Fruit fly (Drosophila melanogaster) whole organism, prepupa: Measurements from ENCODE around the gene CG34247.

Experiments used
- CG10631 ChIP-seq: fragments of 200-800 bp; sonication (Bioruptor generic); optimal IDR thresholded peaks from 2 replicates; lab custom pipeline; 2016; ENCODE audit warnings: missing biosample characterization, missing genetic modification characterization
- CG10669 ChIP-seq: fragments of 200-800 bp; sonication (Bioruptor generic); optimal IDR thresholded peaks from 3 replicates; lab custom pipeline; 2018; ENCODE audit warnings: missing biosample characterization, mild to moderate bottlenecking, missing genetic modification characterization, moderate library complexity
- CG11294 ChIP-seq: fragments of 200-800 bp; sonication (Bioruptor generic); IDR thresholded peaks from 2 replicates; pipeline ENCODE4 v1.3.6; 2022; ENCODE audit warnings: missing biosample characterization, missing genetic modification characterization
- CG11762 ChIP-seq: fragments of 200-800 bp; sonication (Bioruptor generic); optimal IDR thresholded peaks from 3 replicates; lab custom pipeline; 2016; ENCODE audit warnings: missing biosample characterization, missing genetic modification characterization; ENCODE audit not compliant: insufficient read depth
- CG11902 ChIP-seq: fragments of 200-800 bp; sonication (Bioruptor generic); optimal IDR thresholded peaks from 3 replicates; lab custom pipeline; 2016; ENCODE audit warnings: missing biosample characterization, missing genetic modification characterization
- CG15336 ChIP-seq: fragments of 200-800 bp; sonication (Bioruptor generic); IDR thresholded peaks from 2 replicates; pipeline ENCODE4 v1.3.6; 2022; ENCODE audit warnings: missing biosample characterization, missing genetic modification characterization
- CG1621 ChIP-seq: fragments of 200-800 bp; sonication (Bioruptor generic); optimal IDR thresholded peaks from 3 replicates; lab custom pipeline; 2018; ENCODE audit warnings: missing biosample characterization, mild to moderate bottlenecking, missing genetic modification characterization
- CG16779 ChIP-seq: fragments of 200-800 bp; sonication (Bioruptor generic); optimal IDR thresholded peaks from 3 replicates; lab custom pipeline; 2017; ENCODE audit warnings: missing biosample characterization, mild to moderate bottlenecking, missing genetic modification characterization
- CG3032 ChIP-seq: fragments of 200-800 bp; optimal IDR thresholded peaks from 2 replicates; lab custom pipeline; 2019; ENCODE audit warnings: missing biosample characterization, mild to moderate bottlenecking, missing genetic modification characterization, moderate library complexity
- CG31627 ChIP-seq: fragments of 200-800 bp; sonication (Bioruptor generic); optimal IDR thresholded peaks from 3 replicates; lab custom pipeline; 2016; ENCODE audit warnings: missing biosample characterization, missing genetic modification characterization
- CG32006 ChIP-seq: fragments of 200-800 bp; sonication (Bioruptor generic); optimal IDR thresholded peaks from 3 replicates; lab custom pipeline; 2017; ENCODE audit warnings: missing biosample characterization, mild to moderate bottlenecking, missing genetic modification characterization
- CG6276 ChIP-seq: fragments of 200-800 bp; sonication (Bioruptor generic); optimal IDR thresholded peaks from 2 replicates; lab custom pipeline; 2017; ENCODE audit warnings: missing biosample characterization, mild to moderate bottlenecking, missing genetic modification characterization
- CG6792 ChIP-seq: fragments of 200-800 bp; sonication (Bioruptor generic); optimal IDR thresholded peaks from 3 replicates; lab custom pipeline; 2016; ENCODE audit warnings: missing biosample characterization, missing genetic modification characterization
- CG6854 ChIP-seq: fragments of 200-800 bp; sonication (Bioruptor generic); optimal IDR thresholded peaks from 2 replicates; lab custom pipeline; 2017; ENCODE audit warnings: missing biosample characterization, mild to moderate bottlenecking, missing genetic modification characterization
- CG7368 ChIP-seq: fragments of 200-800 bp; sonication (Bioruptor generic); optimal IDR thresholded peaks from 3 replicates; lab custom pipeline; 2016; ENCODE audit warnings: missing biosample characterization, missing genetic modification characterization
- CG8119 ChIP-seq: fragments of 200-800 bp; sonication (Bioruptor generic); IDR thresholded peaks from 3 replicates; pipeline ENCODE4 v1.3.6; 2022; ENCODE audit warnings: missing biosample characterization, missing genetic modification characterization
- CG8319 ChIP-seq: fragments of 200-800 bp; sonication (Bioruptor generic); optimal IDR thresholded peaks from 3 replicates; lab custom pipeline; 2016; ENCODE audit warnings: missing biosample characterization, missing genetic modification characterization
- CG9139 ChIP-seq: fragments of 200-800 bp; sonication (Bioruptor generic); optimal IDR thresholded peaks from 3 replicates; lab custom pipeline; 2017; ENCODE audit warnings: missing biosample characterization, mild to moderate bottlenecking, missing genetic modification characterization
- Eip75B ChIP-seq: fragments of 200-800 bp; sonication (Bioruptor generic); optimal IDR thresholded peaks from 3 replicates; lab custom pipeline; 2016; ENCODE audit warnings: missing biosample characterization, missing genetic modification characterization
- Eip78C ChIP-seq: fragments of 200-800 bp; sonication (Bioruptor generic); peaks from one replicate; lab custom pipeline; 2016; ENCODE audit warnings: missing biosample characterization, missing genetic modification characterization
- Ets21C ChIP-seq: fragments of 200-800 bp; sonication (Bioruptor generic); optimal IDR thresholded peaks from 3 replicates; lab custom pipeline; 2016; ENCODE audit warnings: missing biosample characterization, missing genetic modification characterization
- Ets96B ChIP-seq: fragments of 200-800 bp; optimal IDR thresholded peaks from 2 replicates; lab custom pipeline; 2019; ENCODE audit warnings: missing biosample characterization, mild to moderate bottlenecking, missing genetic modification characterization, moderate library complexity
- Gug ChIP-seq: fragments of 200-800 bp; sonication (Bioruptor generic); IDR thresholded peaks from 2 replicates; pipeline ENCODE4 v1.3.6; 2022; ENCODE audit warnings: missing biosample characterization, missing genetic modification characterization
- Hr39 ChIP-seq: fragments of 200-800 bp; sonication (Bioruptor generic); optimal IDR thresholded peaks from 2 replicates; lab custom pipeline; 2016; ENCODE audit warnings: missing biosample characterization, missing genetic modification characterization
- Hr4 ChIP-seq: fragments of 200-800 bp; sonication (Bioruptor generic); optimal IDR thresholded peaks from 3 replicates; lab custom pipeline; 2016; ENCODE audit warnings: missing biosample characterization, missing genetic modification characterization
- Lpt ChIP-seq: fragments of 200-800 bp; sonication (Bioruptor generic); optimal IDR thresholded peaks from 3 replicates; lab custom pipeline; 2016; ENCODE audit warnings: missing biosample characterization, missing genetic modification characterization
- Met ChIP-seq: fragments of 200-800 bp; sonication (Bioruptor generic); optimal IDR thresholded peaks from 3 replicates; lab custom pipeline; 2016; ENCODE audit warnings: missing biosample characterization, missing genetic modification characterization
- OdsH ChIP-seq: fragments of 200-800 bp; sonication (Bioruptor generic); optimal IDR thresholded peaks from 3 replicates; lab custom pipeline; 2016; ENCODE audit warnings: missing biosample characterization, missing genetic modification characterization
- Sox14 ChIP-seq: fragments of 200-800 bp; sonication (Bioruptor generic); optimal IDR thresholded peaks from 3 replicates; lab custom pipeline; 2016; ENCODE audit warnings: missing biosample characterization, missing genetic modification characterization
- Sox15 ChIP-seq: fragments of 200-800 bp; sonication (Bioruptor generic); optimal IDR thresholded peaks from 3 replicates; lab custom pipeline; 2016; ENCODE audit warnings: missing biosample characterization, missing genetic modification characterization
- acj6 ChIP-seq: fragments of 200-800 bp; sonication (Bioruptor generic); optimal IDR thresholded peaks from 3 replicates; lab custom pipeline; 2016; ENCODE audit warnings: missing biosample characterization, missing genetic modification characterization
- cyc ChIP-seq: fragments of 200-800 bp; sonication (Bioruptor generic); optimal IDR thresholded peaks from 3 replicates; lab custom pipeline; 2016; ENCODE audit warnings: missing biosample characterization, missing genetic modification characterization
- eg ChIP-seq: fragments of 200-800 bp; sonication (Bioruptor generic); IDR thresholded peaks from 3 replicates; pipeline ENCODE4 v1.3.6; 2022; ENCODE audit warnings: missing biosample characterization, missing genetic modification characterization
- esn ChIP-seq: fragments of 200-800 bp; sonication (Bioruptor generic); optimal IDR thresholded peaks from 2 replicates; lab custom pipeline; 2016; ENCODE audit warnings: missing biosample characterization, mild to moderate bottlenecking, missing genetic modification characterization, moderate library complexity
- fd59A ChIP-seq: fragments of 200-800 bp; sonication (Bioruptor generic); optimal IDR thresholded peaks from 2 replicates; lab custom pipeline; 2017; ENCODE audit warnings: missing biosample characterization, mild to moderate bottlenecking, missing genetic modification characterization, missing genetic modification reagents
- fd85E ChIP-seq: fragments of 200-800 bp; sonication (Bioruptor generic); optimal IDR thresholded peaks from 3 replicates; lab custom pipeline; 2016; ENCODE audit warnings: missing biosample characterization, missing genetic modification characterization
- net ChIP-seq: fragments of 200-800 bp; sonication (Bioruptor generic); optimal IDR thresholded peaks from 3 replicates; lab custom pipeline; 2016; ENCODE audit warnings: missing biosample characterization, missing genetic modification characterization
- pdm3 ChIP-seq: fragments of 200-800 bp; sonication (Bioruptor generic); optimal IDR thresholded peaks from 3 replicates; lab custom pipeline; 2016; ENCODE audit warnings: missing biosample characterization, missing genetic modification characterization
- salr ChIP-seq, 2 experiments: fragments of 200-800 bp; sonication (Bioruptor generic); optimal IDR thresholded peaks; 3 replicates each; lab custom pipeline; 2016 to 2018; ENCODE audit warnings: missing biosample characterization in 2 of 2, missing genetic modification characterization in 2 of 2, mild to moderate bottlenecking in 1 of 2
- spab ChIP-seq: fragments of 200-800 bp; sonication (Bioruptor generic); optimal IDR thresholded peaks from 2 replicates; lab custom pipeline; 2017; ENCODE audit warnings: missing biosample characterization, mild to moderate bottlenecking, missing genetic modification characterization, missing genetic modification reagents
- ss ChIP-seq, 2 experiments: fragments of 200-800 bp; sonication (Bioruptor generic); optimal IDR thresholded peaks; 2 replicates in 1 of 2; 3 replicates in 1 of 2; lab custom pipeline; 2017 to 2018; ENCODE audit warnings: mild to moderate bottlenecking in 2 of 2, missing biosample characterization in 2 of 2, missing genetic modification characterization in 2 of 2, moderate library complexity in 1 of 2
- svp ChIP-seq: fragments of 200-800 bp; sonication (Bioruptor generic); peaks from one replicate; lab custom pipeline; 2016; ENCODE audit warnings: missing biosample characterization, missing genetic modification characterization
- topi ChIP-seq: fragments of 200-800 bp; sonication (Bioruptor generic); optimal IDR thresholded peaks from 3 replicates; lab custom pipeline; 2016; ENCODE audit warnings: missing biosample characterization, missing genetic modification characterization
- vri ChIP-seq: fragments of 200-800 bp; sonication (Bioruptor generic); optimal IDR thresholded peaks from 3 replicates; lab custom pipeline; 2016; ENCODE audit warnings: missing biosample characterization, mild to moderate bottlenecking, missing genetic modification characterization

The CG34247 gene

dm6 chr3L:16265000-16265399 is 3.6 kb upstream of the CG34247 start, which contains the start of the genes CG13051 and CG13069:
CG13051 (minus strand) TSS chr3L:16265100.
CG13069 (plus strand) TSS chr3L:16265385.
- TF ChIP-seq CG8319 (GFP tag; lab: Kevin White, UChicago) (no peak), Gug (GFP tag; lab: Robert Waterston, UW) (no peak), fd59A (no peak), spab (GFP tag; lab: Kevin White, UChicago) (no peak), vri (GFP tag; lab: Kevin White, UChicago) (no peak), eg (GFP tag; lab: Robert Waterston, UW) (no peak), Hr39 (GFP tag; lab: Kevin White, UChicago) (no peak), esn (no peak), acj6 (GFP tag; lab: Kevin White, UChicago) (no peak), CG6792 (no peak), Hr4 (no peak), Ets96B (tag; lab: Kevin White, UChicago) (no peak), Sox15 (GFP tag; lab: Kevin White, UChicago) (no peak), OdsH (no peak), net (no peak)

dm6 chr3L:16263043-16263442 is 1.6 kb upstream of the CG34247 start, which contains the start of gene CG13070:
CG13070 (plus strand) TSS chr3L:16263343.
- no peak for TF ChIP-seq CG3032 (tag; lab: Kevin White, UChicago)
- TF ChIP-seq Eip78C: no peak
- no peak for TF ChIP-seq CG9139 (GFP tag; lab: Kevin White, UChicago)

- TF ChIP-seq CG15336 (GFP tag; lab: Robert Waterston, UW) (no peak), CG11294 (GFP tag; lab: Robert Waterston, UW) (no peak), vri (GFP tag; lab: Kevin White, UChicago) (no peak), CG6792 (no peak), CG8319 (GFP tag; lab: Kevin White, UChicago) (no peak), Met (GFP tag; lab: Kevin White, UChicago) (no peak), CG6276 (no peak), Eip78C (no peak), Lpt (GFP tag; lab: Kevin White, UChicago) (no peak), CG10669 (GFP tag; lab: Kevin White, UChicago) (no peak), CG10631 (no peak), Eip75B (no peak), CG7368 (GFP tag; lab: Kevin White, UChicago) (no peak), net (no peak), Ets21C (GFP tag; lab: Kevin White, UChicago) (no peak), CG8119 (GFP tag; lab: Robert Waterston, UW) (no peak)
Observed at dm6 chr3L:16262440-16262839, 1.0 kb upstream of the CG34247 start, which contains the start of gene CG13071. CG13071 (plus strand) TSS chr3L:16262740.

dm6 chr3L:16259552-16259951 is 1.9 kb downstream of the CG34247 start, which contains the start of gene CG13053:
CG13053 (minus strand) TSS chr3L:16259722.
- TF ChIP-seq Lpt (GFP tag; lab: Kevin White, UChicago) (no peak), Sox14 (no peak), Eip78C (peak; percentile 89), pdm3 (no peak), CG1621 (no peak), CG16779 (tag; lab: Kevin White, UChicago) (peak; percentile 10), CG10669 (GFP tag; lab: Kevin White, UChicago) (peak; percentile 67), salr (GFP tag; optimal IDR thresholded peaks at IDR 0.05; lab: Kevin White, UChicago) (peak in 1 of 2 experiments; percentile 25), svp (GFP tag; lab: Kevin White, UChicago) (no peak), CG6854 (GFP tag; lab: Kevin White, UChicago) (no peak), esn (no peak), acj6 (GFP tag; lab: Kevin White, UChicago) (peak; percentile 23), CG32006 (GFP tag; lab: Kevin White, UChicago) (no peak), CG31627 (GFP tag; lab: Kevin White, UChicago) (no peak), CG8319 (GFP tag; lab: Kevin White, UChicago) (no peak), fd85E (GFP tag; lab: Kevin White, UChicago) (no peak), Hr39 (GFP tag; lab: Kevin White, UChicago) (no peak), ss (GFP tag; optimal IDR thresholded peaks at IDR 0.05; lab: Kevin White, UChicago) (peak; percentile 50 to 73), Met (GFP tag; lab: Kevin White, UChicago) (no peak), vri (GFP tag; lab: Kevin White, UChicago) (no peak), Ets21C (GFP tag; lab: Kevin White, UChicago) (no peak), cyc (GFP tag; lab: Kevin White, UChicago) (no peak), Hr4 (no peak), CG15336 (GFP tag; lab: Robert Waterston, UW) (no peak), Gug (GFP tag; lab: Robert Waterston, UW) (no peak), CG11762 (GFP tag; lab: Kevin White, UChicago) (no peak), CG9139 (GFP tag; lab: Kevin White, UChicago) (peak; percentile 6), topi (no peak), net (no peak), CG10631 (peak; percentile 64), CG11902 (GFP tag; lab: Kevin White, UChicago) (no peak), Sox15 (GFP tag; lab: Kevin White, UChicago) (no peak)
